Fruit fly (Drosophila melanogaster) whole organism: ENCODE results near the gene karr.

Source experiments
- CG8478 ChIP-seq: fragments of >200 bp; optimal IDR thresholded peaks from 2 replicates; lab custom pipeline; 2018; ENCODE audit warnings: inconsistent platforms
- EcR ChIP-seq, 2 experiments: fragments of >200 bp; optimal IDR thresholded peaks; 2 replicates each; lab custom pipeline; 2017; ENCODE audit warnings: missing biosample characterization in 2 of 2, missing genetic modification characterization in 2 of 2, missing genetic modification reagents in 2 of 2
- pan ChIP-seq: fragments of >200 bp; optimal IDR thresholded peaks from 2 replicates; lab custom pipeline; 2017
- psq ChIP-seq: fragments of >200 bp; optimal IDR thresholded peaks from 2 replicates; lab custom pipeline; 2017

dm6 chrX:20129554-20129953, 19.2 kb upstream of the karr start:
- TF ChIP-seq CG8478 (lab: Kevin White, UChicago) (no peak), psq (no peak), pan (no peak), EcR (GFP tag; optimal IDR thresholded peaks at IDR 0.05; lab: Kevin White, UChicago) (no peak)
